Worm (Caenorhabditis elegans): ENCODE data around the gene R11E3.2.
A peak's percentile ranks its signal among the peaks of the same experiment; 100 is the strongest.

The R11E3.2 gene

ce11 chrIV:4810377-4810984, 38.6 kb downstream of the R11E3.2 start, which contains the start of gene eif-1.A (continued):
- TF ChIP-seq irx-1 (tag; optimal IDR thresholded peaks at IDR 0.05) (no peak), nhr-77 (tag; optimal IDR thresholded peaks at IDR 0.05) (no peak), nhr-76 (tag; optimal IDR thresholded peaks at IDR 0.05) (no peak), C04F5.9 (tag; optimal IDR thresholded peaks at IDR 0.05) (no peak), tbx-2 (tag; optimal IDR thresholded peaks at IDR 0.05) (peak; percentile 35), ceh-82 (tag; optimal IDR thresholded peaks at IDR 0.05) (peak; percentile 18 to 62 (median 43)), mef-2 (tag; optimal IDR thresholded peaks at IDR 0.05) (no peak), fos-1 (tag; optimal IDR thresholded peaks at IDR 0.05) (peak; percentile 4), fkh-10 (GFP tag; optimal IDR thresholded peaks at IDR 0.05) (no peak), C34B4.2 (tag; optimal IDR thresholded peaks at IDR 0.05) (no peak), aha-1 (tag; optimal IDR thresholded peaks at IDR 0.05) (no peak), sup-37 (GFP tag; optimal IDR thresholded peaks at IDR 0.05) (no peak), efl-3 (GFP tag; optimal IDR thresholded peaks at IDR 0.05) (no peak), lin-39 (tag; optimal IDR thresholded peaks at IDR 0.05) (peak; percentile 12), lin-15B (tag; optimal IDR thresholded peaks at IDR 0.05) (peak; percentile 59), unc-86 (tag; optimal IDR thresholded peaks at IDR 0.05) (peak; percentile 7), sptf-1 (tag; optimal IDR thresholded peaks at IDR 0.05) (no peak), elt-2 (tag; optimal IDR thresholded peaks at IDR 0.05) (no peak), egl-27 (tag; optimal IDR thresholded peaks at IDR 0.05) (no peak), pqm-1 (tag; optimal IDR thresholded peaks at IDR 0.05) (no peak), nhr-90 (tag; optimal IDR thresholded peaks at IDR 0.05; ENCODE audit: poor library complexity) (peak; percentile 54), nhr-19 (GFP tag; conservative IDR thresholded peaks at IDR 0.05) (no peak), ets-5 (GFP tag; IDR thresholded peaks at IDR 0.05) (no peak), hlh-17 (GFP tag; optimal IDR thresholded peaks at IDR 0.05; ENCODE audit: borderline replicate concordance) (no peak), isw-1 (GFP tag; IDR thresholded peaks at IDR 0.05) (peak; percentile 28; the same call in 1 of the 2 replicates), swsn-7 (tag; optimal IDR thresholded peaks at IDR 0.05) (peak; percentile 47), fkh-4 (tag; optimal IDR thresholded peaks at IDR 0.05; ENCODE audit: borderline replicate concordance) (no peak), lin-35 (GFP tag; optimal IDR thresholded peaks at IDR 0.05) (peak; percentile 54 to 75), ama-1 (optimal IDR thresholded peaks at IDR 0.05) (no peak), Y116A8C.19 (tag; optimal IDR thresholded peaks at IDR 0.05; ENCODE audit: borderline replicate concordance) (no peak), mab-9 (GFP tag; IDR thresholded peaks at IDR 0.05) (no peak), C16A3.4 (tag; optimal IDR thresholded peaks at IDR 0.05) (peak; percentile 75), nhr-84 (tag; optimal IDR thresholded peaks at IDR 0.05) (no peak), mdl-1 (tag; optimal IDR thresholded peaks at IDR 0.05) (no peak), ceh-63 (GFP tag; optimal IDR thresholded peaks at IDR 0.05) (no peak), dsc-1 (tag; optimal IDR thresholded peaks at IDR 0.05) (no peak), elt-3 (tag; optimal IDR thresholded peaks at IDR 0.05) (peak in 1 of 6 experiments; percentile 61), nhr-12 (tag; optimal IDR thresholded peaks at IDR 0.05) (no peak), grh-1 (GFP tag; IDR thresholded peaks at IDR 0.05) (no peak), pax-3 (tag; optimal IDR thresholded peaks at IDR 0.05) (no peak), tlp-1 (tag; optimal IDR thresholded peaks at IDR 0.05) (no peak), unc-62 (GFP tag; optimal IDR thresholded peaks at IDR 0.05) (no peak), lin-13 (GFP tag; optimal IDR thresholded peaks at IDR 0.05) (peak; percentile 6), jun-1 (tag; optimal IDR thresholded peaks at IDR 0.05) (no peak), vab-15 (tag; optimal IDR thresholded peaks at IDR 0.05) (no peak), nhr-71 (tag; optimal IDR thresholded peaks at IDR 0.05) (peak; percentile 63), nhr-47 (tag; optimal IDR thresholded peaks at IDR 0.05) (peak; percentile 61), snu-23 (GFP tag; optimal IDR thresholded peaks at IDR 0.05) (peak; percentile 75), aly-2 (tag; optimal IDR thresholded peaks at IDR 0.05) (no peak), mep-1 (tag; optimal IDR thresholded peaks at IDR 0.05) (no peak), sox-4 (tag; optimal IDR thresholded peaks at IDR 0.05) (no peak), nhr-28 (tag; optimal IDR thresholded peaks at IDR 0.05) (no peak), unc-130 (tag; optimal IDR thresholded peaks at IDR 0.05) (peak; percentile 72)

Measured in whole organism, L1 larva.